Fruit fly (Drosophila melanogaster) Kc167 (cell line): ENCODE data around the gene Dph3.

Source experiments
- Myc ChIP-seq: fragments of >200 bp; optimal IDR thresholded peaks from 2 replicates; lab custom pipeline; 2017; ENCODE audit warnings: missing external identifiers
- Sin3A ChIP-seq: fragments of >200 bp; optimal IDR thresholded peaks from 2 replicates; lab custom pipeline; 2018; ENCODE audit warnings: missing external identifiers
- insv ChIP-seq: fragments of >200 bp; optimal IDR thresholded peaks from 3 replicates; lab custom pipeline; 2018; ENCODE audit warnings: missing external identifiers
- psq ChIP-seq: fragments of >200 bp; optimal IDR thresholded peaks from 2 replicates; lab custom pipeline; 2017; ENCODE audit warnings: missing external identifiers
- ttk ChIP-seq: sonication (Bioruptor generic); optimal IDR thresholded peaks from 2 replicates; lab custom pipeline; 2017; ENCODE audit warnings: missing external identifiers

DNA sequence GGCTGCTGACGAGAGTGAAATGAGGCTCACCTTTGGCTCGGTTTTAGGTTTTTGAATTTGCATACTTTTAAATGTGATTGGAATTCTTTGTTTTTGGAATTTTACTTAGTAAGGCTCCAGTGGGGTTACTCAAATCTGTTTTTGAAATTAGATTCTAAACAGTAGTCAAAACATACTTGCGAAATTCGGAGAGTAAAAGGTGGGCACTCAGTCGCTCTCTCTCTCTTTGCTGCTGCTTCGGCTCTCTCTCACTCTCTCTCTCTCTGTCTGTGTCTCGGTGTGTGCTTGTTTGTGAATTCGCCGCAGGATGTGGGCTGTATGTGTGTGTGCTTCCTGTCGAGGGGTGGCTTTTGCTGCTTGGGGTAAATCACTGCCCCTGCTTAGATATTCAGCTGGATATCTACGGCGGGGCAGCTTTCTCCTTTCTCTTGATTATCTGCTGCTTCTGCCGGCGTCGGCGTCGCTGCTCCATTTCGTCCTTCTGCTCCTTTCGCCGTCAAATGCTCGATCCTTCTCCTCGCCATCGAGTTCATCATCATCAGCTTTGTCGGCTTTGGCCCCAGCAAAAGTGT lies 22.8 kb downstream of the Dph3 start:
- TF ChIP-seq Sin3A (lab: Kevin White, UChicago) (no peak), insv (lab: Kevin White, UChicago) (no peak), psq (lab: Kevin White, UChicago) (no peak), ttk (lab: Kevin White, UChicago) (no peak), Myc (lab: Kevin White, UChicago) (no peak)
